Worm (Caenorhabditis elegans) whole organism, mixed stage, embryonic: ENCODE measurements around the gene clec-61.

ENCODE experiments used
- ces-1 ChIP-seq: fragments of 150-350 bp; optimal IDR thresholded peaks from 2 replicates; lab custom pipeline; 2014; ENCODE audit warnings: missing biosample characterization, missing genetic modification reagents, missing genetic modification characterization
- lin-13 ChIP-seq: fragments of 150-350 bp; optimal IDR thresholded peaks from 2 replicates; lab custom pipeline; 2014; ENCODE audit warnings: missing biosample characterization, missing genetic modification characterization
- nhr-237 ChIP-seq: fragments of 150-350 bp; optimal IDR thresholded peaks from 2 replicates; lab custom pipeline; 2014; ENCODE audit warnings: missing biosample characterization, missing genetic modification characterization
- nhr-28 ChIP-seq: fragments of 150-350 bp; optimal IDR thresholded peaks from 2 replicates; lab custom pipeline; 2014; ENCODE audit warnings: missing biosample characterization, missing genetic modification characterization
- unc-62 ChIP-seq: fragments of 150-350 bp; optimal IDR thresholded peaks from 2 replicates; lab custom pipeline; 2014; ENCODE audit warnings: missing biosample characterization, missing genetic modification reagents, missing genetic modification characterization

ce11 chrII:10533985-10534384 lies 43.6 kb upstream of the clec-61 start:
- no peak for TF ChIP-seq lin-13
- no peak for TF ChIP-seq nhr-28 (tag; lab: Kevin White, UChicago)
- no peak for TF ChIP-seq nhr-237
- no peak for TF ChIP-seq unc-62
- no peak for TF ChIP-seq ces-1
